Fruit fly (Drosophila melanogaster) whole organism, prepupa: ENCODE results near the gene CG1582.
A peak's percentile ranks its signal among the peaks of the same experiment; 100 is the strongest.

Experiments
- Blimp-1 ChIP-seq: fragments of 200-800 bp; sonication (Bioruptor generic); optimal IDR thresholded peaks from 3 replicates; lab custom pipeline; 2017; ENCODE audit warnings: missing biosample characterization, missing genetic modification characterization, mild to moderate bottlenecking, moderate library complexity, missing genetic modification reagents
- CG10631 ChIP-seq: fragments of 200-800 bp; sonication (Bioruptor generic); optimal IDR thresholded peaks from 2 replicates; lab custom pipeline; 2016; ENCODE audit warnings: missing biosample characterization, missing genetic modification characterization
- CG11294 ChIP-seq: fragments of 200-800 bp; sonication (Bioruptor generic); IDR thresholded peaks from 2 replicates; pipeline ENCODE4 v1.3.6; 2022; ENCODE audit warnings: missing biosample characterization, missing genetic modification characterization
- CG11902 ChIP-seq: fragments of 200-800 bp; sonication (Bioruptor generic); optimal IDR thresholded peaks from 3 replicates; lab custom pipeline; 2016; ENCODE audit warnings: missing biosample characterization, missing genetic modification characterization
- CG15336 ChIP-seq: fragments of 200-800 bp; sonication (Bioruptor generic); IDR thresholded peaks from 2 replicates; pipeline ENCODE4 v1.3.6; 2022; ENCODE audit warnings: missing biosample characterization, missing genetic modification characterization
- CG1621 ChIP-seq: fragments of 200-800 bp; sonication (Bioruptor generic); optimal IDR thresholded peaks from 3 replicates; lab custom pipeline; 2018; ENCODE audit warnings: missing biosample characterization, mild to moderate bottlenecking, missing genetic modification characterization
- CG3032 ChIP-seq: fragments of 200-800 bp; optimal IDR thresholded peaks from 2 replicates; lab custom pipeline; 2019; ENCODE audit warnings: missing biosample characterization, mild to moderate bottlenecking, missing genetic modification characterization, moderate library complexity
- CG32006 ChIP-seq: fragments of 200-800 bp; sonication (Bioruptor generic); optimal IDR thresholded peaks from 3 replicates; lab custom pipeline; 2017; ENCODE audit warnings: missing biosample characterization, mild to moderate bottlenecking, missing genetic modification characterization
- CG34406 ChIP-seq: fragments of 200-800 bp; sonication (Bioruptor generic); optimal IDR thresholded peaks from 3 replicates; lab custom pipeline; 2016; ENCODE audit warnings: missing biosample characterization, missing genetic modification characterization
- CG3919 ChIP-seq: fragments of 200-800 bp; sonication (Bioruptor generic); optimal IDR thresholded peaks from 3 replicates; lab custom pipeline; 2016; ENCODE audit warnings: missing biosample characterization, missing genetic modification characterization
- CG4318 ChIP-seq: fragments of 200-800 bp; sonication (Bioruptor generic); optimal IDR thresholded peaks from 3 replicates; lab custom pipeline; 2017; ENCODE audit warnings: missing biosample characterization, mild to moderate bottlenecking, missing genetic modification characterization
- CG6792 ChIP-seq: fragments of 200-800 bp; sonication (Bioruptor generic); optimal IDR thresholded peaks from 3 replicates; lab custom pipeline; 2016; ENCODE audit warnings: missing biosample characterization, missing genetic modification characterization
- CG6808 ChIP-seq: fragments of 200-800 bp; sonication (Bioruptor generic); optimal IDR thresholded peaks from 3 replicates; lab custom pipeline; 2017; ENCODE audit warnings: missing biosample characterization, missing genetic modification characterization, mild to moderate bottlenecking, moderate library complexity, missing genetic modification reagents
- CG6854 ChIP-seq: fragments of 200-800 bp; sonication (Bioruptor generic); optimal IDR thresholded peaks from 2 replicates; lab custom pipeline; 2017; ENCODE audit warnings: missing biosample characterization, mild to moderate bottlenecking, missing genetic modification characterization
- CG7368 ChIP-seq: fragments of 200-800 bp; sonication (Bioruptor generic); optimal IDR thresholded peaks from 3 replicates; lab custom pipeline; 2016; ENCODE audit warnings: missing biosample characterization, missing genetic modification characterization
- CG8119 ChIP-seq: fragments of 200-800 bp; sonication (Bioruptor generic); IDR thresholded peaks from 3 replicates; pipeline ENCODE4 v1.3.6; 2022; ENCODE audit warnings: missing biosample characterization, missing genetic modification characterization
- CG8319 ChIP-seq: fragments of 200-800 bp; sonication (Bioruptor generic); optimal IDR thresholded peaks from 3 replicates; lab custom pipeline; 2016; ENCODE audit warnings: missing biosample characterization, missing genetic modification characterization
- CG8632 ChIP-seq: fragments of 200-800 bp; sonication (Bioruptor generic); optimal IDR thresholded peaks from 3 replicates; lab custom pipeline; 2016; ENCODE audit warnings: missing biosample characterization, missing genetic modification characterization
- Eip75B ChIP-seq: fragments of 200-800 bp; sonication (Bioruptor generic); optimal IDR thresholded peaks from 3 replicates; lab custom pipeline; 2016; ENCODE audit warnings: missing biosample characterization, missing genetic modification characterization
- Eip78C ChIP-seq: fragments of 200-800 bp; sonication (Bioruptor generic); peaks from one replicate; lab custom pipeline; 2016; ENCODE audit warnings: missing biosample characterization, missing genetic modification characterization
- Eip93F ChIP-seq: fragments of 200-800 bp; sonication (Bioruptor generic); optimal IDR thresholded peaks from 2 replicates; lab custom pipeline; 2016; ENCODE audit warnings: missing biosample characterization, mild to moderate bottlenecking, missing genetic modification characterization
- Ets96B ChIP-seq: fragments of 200-800 bp; optimal IDR thresholded peaks from 2 replicates; lab custom pipeline; 2019; ENCODE audit warnings: missing biosample characterization, mild to moderate bottlenecking, missing genetic modification characterization, moderate library complexity
- Hr38 ChIP-seq: sonication (Bioruptor generic); optimal IDR thresholded peaks from 2 replicates; lab custom pipeline; 2016; ENCODE audit warnings: missing biosample characterization, missing genetic modification characterization
- Hr39 ChIP-seq: fragments of 200-800 bp; sonication (Bioruptor generic); optimal IDR thresholded peaks from 2 replicates; lab custom pipeline; 2016; ENCODE audit warnings: missing biosample characterization, missing genetic modification characterization
- Hr4 ChIP-seq: fragments of 200-800 bp; sonication (Bioruptor generic); optimal IDR thresholded peaks from 3 replicates; lab custom pipeline; 2016; ENCODE audit warnings: missing biosample characterization, missing genetic modification characterization
- Lpt ChIP-seq: fragments of 200-800 bp; sonication (Bioruptor generic); optimal IDR thresholded peaks from 3 replicates; lab custom pipeline; 2016; ENCODE audit warnings: missing biosample characterization, missing genetic modification characterization
- Met ChIP-seq: fragments of 200-800 bp; sonication (Bioruptor generic); optimal IDR thresholded peaks from 3 replicates; lab custom pipeline; 2016; ENCODE audit warnings: missing biosample characterization, missing genetic modification characterization
- OdsH ChIP-seq: fragments of 200-800 bp; sonication (Bioruptor generic); optimal IDR thresholded peaks from 3 replicates; lab custom pipeline; 2016; ENCODE audit warnings: missing biosample characterization, missing genetic modification characterization
- Sox102F ChIP-seq: fragments of 200-800 bp; sonication (Bioruptor generic); optimal IDR thresholded peaks from 2 replicates; lab custom pipeline; 2016; ENCODE audit warnings: missing biosample characterization, mild to moderate bottlenecking, missing genetic modification characterization
- Sox14 ChIP-seq: fragments of 200-800 bp; sonication (Bioruptor generic); optimal IDR thresholded peaks from 3 replicates; lab custom pipeline; 2016; ENCODE audit warnings: missing biosample characterization, missing genetic modification characterization
- Sox15 ChIP-seq: fragments of 200-800 bp; sonication (Bioruptor generic); optimal IDR thresholded peaks from 3 replicates; lab custom pipeline; 2016; ENCODE audit warnings: missing biosample characterization, missing genetic modification characterization
- achi ChIP-seq: fragments of 200-800 bp; sonication (Bioruptor generic); optimal IDR thresholded peaks from 3 replicates; lab custom pipeline; 2016; ENCODE audit warnings: missing biosample characterization, missing genetic modification characterization
- cyc ChIP-seq: fragments of 200-800 bp; sonication (Bioruptor generic); optimal IDR thresholded peaks from 3 replicates; lab custom pipeline; 2016; ENCODE audit warnings: missing biosample characterization, missing genetic modification characterization
- dsx ChIP-seq: fragments of 200-800 bp; optimal IDR thresholded peaks from 3 replicates; lab custom pipeline; 2019; ENCODE audit warnings: missing biosample characterization, mild to moderate bottlenecking, missing genetic modification characterization, moderate library complexity; ENCODE audit not compliant: poor library complexity, severe bottlenecking
- eg ChIP-seq: fragments of 200-800 bp; sonication (Bioruptor generic); IDR thresholded peaks from 3 replicates; pipeline ENCODE4 v1.3.6; 2022; ENCODE audit warnings: missing biosample characterization, missing genetic modification characterization
- esn ChIP-seq: fragments of 200-800 bp; sonication (Bioruptor generic); optimal IDR thresholded peaks from 2 replicates; lab custom pipeline; 2016; ENCODE audit warnings: missing biosample characterization, mild to moderate bottlenecking, missing genetic modification characterization, moderate library complexity
- fkh ChIP-seq: fragments of 200-800 bp; sonication (Bioruptor generic); optimal IDR thresholded peaks from 3 replicates; lab custom pipeline; 2017; ENCODE audit warnings: missing biosample characterization, mild to moderate bottlenecking, missing genetic modification characterization, moderate library complexity
- lz ChIP-seq: fragments of 200-800 bp; sonication (Bioruptor generic); optimal IDR thresholded peaks from 3 replicates; lab custom pipeline; 2016; ENCODE audit warnings: missing biosample characterization, missing genetic modification characterization
- net ChIP-seq: fragments of 200-800 bp; sonication (Bioruptor generic); optimal IDR thresholded peaks from 3 replicates; lab custom pipeline; 2016; ENCODE audit warnings: missing biosample characterization, missing genetic modification characterization
- pdm3 ChIP-seq: fragments of 200-800 bp; sonication (Bioruptor generic); optimal IDR thresholded peaks from 3 replicates; lab custom pipeline; 2016; ENCODE audit warnings: missing biosample characterization, missing genetic modification characterization
- salr ChIP-seq, 2 experiments: fragments of 200-800 bp; sonication (Bioruptor generic); optimal IDR thresholded peaks; 3 replicates each; lab custom pipeline; 2016 to 2018; ENCODE audit warnings: missing biosample characterization in 2 of 2, missing genetic modification characterization in 2 of 2, mild to moderate bottlenecking in 1 of 2
- ss ChIP-seq, 2 experiments: fragments of 200-800 bp; sonication (Bioruptor generic); optimal IDR thresholded peaks; 2 replicates in 1 of 2; 3 replicates in 1 of 2; lab custom pipeline; 2017 to 2018; ENCODE audit warnings: mild to moderate bottlenecking in 2 of 2, missing biosample characterization in 2 of 2, missing genetic modification characterization in 2 of 2, moderate library complexity in 1 of 2
- svp ChIP-seq: fragments of 200-800 bp; sonication (Bioruptor generic); peaks from one replicate; lab custom pipeline; 2016; ENCODE audit warnings: missing biosample characterization, missing genetic modification characterization
- topi ChIP-seq: fragments of 200-800 bp; sonication (Bioruptor generic); optimal IDR thresholded peaks from 3 replicates; lab custom pipeline; 2016; ENCODE audit warnings: missing biosample characterization, missing genetic modification characterization
- vri ChIP-seq: fragments of 200-800 bp; sonication (Bioruptor generic); optimal IDR thresholded peaks from 3 replicates; lab custom pipeline; 2016; ENCODE audit warnings: missing biosample characterization, mild to moderate bottlenecking, missing genetic modification characterization

Gene CG1582

dm6 chrX:10882786-10883185 is 16.3 kb downstream of the CG1582 start (continued):
- TF ChIP-seq fkh (GFP tag; lab: Kevin White, UChicago) (no peak), cyc (GFP tag; lab: Kevin White, UChicago) (peak; percentile 16), CG10631 (no peak), CG3032 (tag; lab: Kevin White, UChicago) (no peak), CG6808 (GFP tag; lab: Kevin White, UChicago) (no peak), Lpt (GFP tag; lab: Kevin White, UChicago) (no peak), CG8119 (GFP tag; lab: Robert Waterston, UW) (no peak), Met (GFP tag; lab: Kevin White, UChicago) (peak; percentile 32), CG8319 (GFP tag; lab: Kevin White, UChicago) (no peak), Eip93F (no peak), CG1621 (tag; lab: Kevin White, UChicago) (no peak), Hr38 (GFP tag; lab: Kevin White, UChicago) (no peak), Blimp-1 (no peak), svp (GFP tag; lab: Kevin White, UChicago) (peak; percentile 88), CG6792 (peak; percentile 1), CG11902 (GFP tag; lab: Kevin White, UChicago) (no peak), eg (GFP tag; lab: Robert Waterston, UW) (no peak), Ets96B (tag; lab: Kevin White, UChicago) (no peak), Hr39 (GFP tag; lab: Kevin White, UChicago) (peak; percentile 26), CG4318 (GFP tag; lab: Kevin White, UChicago) (no peak), topi (GFP tag; lab: Kevin White, UChicago) (peak; percentile 31)

dm6 chrX:10877087-10877935 is 21.8 kb downstream of the CG1582 start, which contains the start of gene CG1637:
CG1637 (minus strand) TSS chrX:10877893.
- TF ChIP-seq Sox102F (GFP tag; lab: Kevin White, UChicago) = no peak
- peak; percentile 29 for TF ChIP-seq CG10631
- TF ChIP-seq Sox15 = no peak
- peak; percentile 11 for TF ChIP-seq CG8632 (GFP tag; lab: Kevin White, UChicago)
- TF ChIP-seq CG3032 (tag; lab: Kevin White, UChicago) = no peak
- peak; percentile 73 for TF ChIP-seq Hr4 (GFP tag; lab: Kevin White, UChicago)
- no peak for TF ChIP-seq CG4318 (GFP tag; lab: Kevin White, UChicago)
- TF ChIP-seq pdm3 (GFP tag; lab: Kevin White, UChicago) = peak; percentile 8
- peak; percentile 10 for TF ChIP-seq esn (GFP tag; lab: Kevin White, UChicago)
- TF ChIP-seq CG34406 = no peak
- no peak for TF ChIP-seq Eip93F
- TF ChIP-seq Ets96B (tag; lab: Kevin White, UChicago) = peak; percentile 15
- TF ChIP-seq Sox14 (GFP tag; lab: Kevin White, UChicago) = peak; percentile 22
- TF ChIP-seq CG8119 (GFP tag; lab: Robert Waterston, UW) = peak; percentile 70
- TF ChIP-seq achi (GFP tag; lab: Kevin White, UChicago) = no peak
- no peak for TF ChIP-seq CG7368 (GFP tag; lab: Kevin White, UChicago)
- peak; percentile 80 for TF ChIP-seq Eip78C (GFP tag; lab: Kevin White, UChicago)
- TF ChIP-seq vri (GFP tag; lab: Kevin White, UChicago) = peak; percentile 1
- TF ChIP-seq lz = peak; percentile 24
- no peak for TF ChIP-seq CG11902 (GFP tag; lab: Kevin White, UChicago)
- TF ChIP-seq ss (GFP tag; optimal IDR thresholded peaks at IDR 0.05; lab: Kevin White, UChicago) = no peak
- no peak for TF ChIP-seq Met (GFP tag; lab: Kevin White, UChicago)
- no peak for TF ChIP-seq OdsH
- TF ChIP-seq CG11294 (GFP tag; lab: Robert Waterston, UW) = no peak
- no peak for TF ChIP-seq CG32006 (GFP tag; lab: Kevin White, UChicago)
- peak; percentile 59; the same call in 2 of the 3 replicates for TF ChIP-seq eg (GFP tag; lab: Robert Waterston, UW)
- TF ChIP-seq salr (GFP tag; optimal IDR thresholded peaks at IDR 0.05; lab: Kevin White, UChicago) = no peak
- peak; percentile 48 for TF ChIP-seq topi (GFP tag; lab: Kevin White, UChicago)
- TF ChIP-seq CG6808 (GFP tag; lab: Kevin White, UChicago) = no peak
- no peak for TF ChIP-seq Blimp-1
- no peak for TF ChIP-seq CG3919
- peak; percentile 14 for TF ChIP-seq CG1621 (tag; lab: Kevin White, UChicago)
- TF ChIP-seq Hr38 (GFP tag; lab: Kevin White, UChicago) = no peak
- peak; percentile 15 for TF ChIP-seq CG8319 (GFP tag; lab: Kevin White, UChicago)
- peak; percentile 9 for TF ChIP-seq net
- TF ChIP-seq CG15336 = peak; percentile 65
- TF ChIP-seq CG6854 (GFP tag; lab: Kevin White, UChicago) = no peak
- no peak for TF ChIP-seq Lpt (GFP tag; lab: Kevin White, UChicago)
- TF ChIP-seq Eip75B (GFP tag; lab: Kevin White, UChicago) = no peak
- TF ChIP-seq dsx (GFP tag; lab: Kevin White, UChicago) = no peak
